Fruit fly (Drosophila melanogaster): ENCODE data around the gene cdm.
A peak's percentile ranks its signal among the peaks of the same experiment; 100 is the strongest.

cdm gene

dm6 chr3R:18198518-18199118, 15.3 kb upstream of the cdm start (continued):
- TF ChIP-seq caup (GFP tag; optimal IDR thresholded peaks at IDR 0.05; ENCODE audit: severe bottlenecking) (peak; percentile 51), Vsx1 (GFP tag; optimal IDR thresholded peaks at IDR 0.05) (peak; percentile 36), zen (tag; optimal IDR thresholded peaks at IDR 0.05) (peak; percentile 47), CG3281 (GFP tag; optimal IDR thresholded peaks at IDR 0.05) (peak; percentile 19), CG11398 (GFP tag; optimal IDR thresholded peaks at IDR 0.05) (peak; percentile 63), HLHmδ (GFP tag; optimal IDR thresholded peaks at IDR 0.05) (no peak), CG2202 (tag; optimal IDR thresholded peaks at IDR 0.05) (peak; percentile 61), Tbp (GFP tag; optimal IDR thresholded peaks at IDR 0.05) (no peak), Dfd (GFP tag; optimal IDR thresholded peaks at IDR 0.05) (no peak), CG13424 (tag; optimal IDR thresholded peaks at IDR 0.05) (peak; percentile 48), CG3838 (GFP tag; optimal IDR thresholded peaks at IDR 0.05) (peak; percentile 64), ash1 (GFP tag; optimal IDR thresholded peaks at IDR 0.05) (no peak), dmrt99B (tag; optimal IDR thresholded peaks at IDR 0.05) (peak; percentile 30), Lim3 (GFP tag; IDR thresholded peaks at IDR 0.05) (no peak), ewg (GFP tag; optimal IDR thresholded peaks at IDR 0.05) (peak; percentile 50), dati (GFP tag; IDR thresholded peaks at IDR 0.05) (no peak), zen2 (GFP tag; IDR thresholded peaks at IDR 0.05; ENCODE audit: partially characterized antibody) (no peak), CG8281 (tag; optimal IDR thresholded peaks at IDR 0.05) (no peak), Dip2 (GFP tag; IDR thresholded peaks at IDR 0.05) (no peak), PHDP (tag; optimal IDR thresholded peaks at IDR 0.05) (peak; percentile 30), vnd (GFP tag; IDR thresholded peaks at IDR 0.05; ENCODE audit: partially characterized antibody) (no peak), Ets97D (GFP tag; optimal IDR thresholded peaks at IDR 0.05) (peak; percentile 25), CG6689 (GFP tag; IDR thresholded peaks at IDR 0.05) (no peak), usp (GFP tag; optimal IDR thresholded peaks at IDR 0.05) (no peak), Adf1 (GFP tag; IDR thresholded peaks at IDR 0.05) (no peak), CG17912 (GFP tag; optimal IDR thresholded peaks at IDR 0.05) (peak; percentile 35), CG1024 (GFP tag; IDR thresholded peaks at IDR 0.05) (no peak), Sry-β (GFP tag; optimal IDR thresholded peaks at IDR 0.05) (no peak), unpg (GFP tag; optimal IDR thresholded peaks at IDR 0.05) (peak; percentile 11), CG17568 (GFP tag; optimal IDR thresholded peaks at IDR 0.05) (peak; percentile 68), CG32772 (GFP tag; IDR thresholded peaks at IDR 0.05) (no peak), CG17612 (GFP tag; IDR thresholded peaks at IDR 0.05) (no peak), CG18764 (GFP tag; optimal IDR thresholded peaks at IDR 0.05) (peak; percentile 41), gt (GFP tag; IDR thresholded peaks at IDR 0.05) (no peak), CG17385 (GFP tag; optimal IDR thresholded peaks at IDR 0.05) (no peak), CG12104 (GFP tag; optimal IDR thresholded peaks at IDR 0.05) (peak; percentile 22), tin (GFP tag; optimal IDR thresholded peaks at IDR 0.05) (no peak), ERR (GFP tag; optimal IDR thresholded peaks at IDR 0.05) (peak; percentile 41), CG33213 (GFP tag; optimal IDR thresholded peaks at IDR 0.05) (peak; percentile 46), fru (optimal IDR thresholded peaks at IDR 0.05) (no peak), CG9437 (GFP tag; optimal IDR thresholded peaks at IDR 0.05) (peak; percentile 15), CG2875 (GFP tag; optimal IDR thresholded peaks at IDR 0.05) (peak; percentile 56), E2f2 (GFP tag; IDR thresholded peaks at IDR 0.05) (no peak), kay (GFP tag; optimal IDR thresholded peaks at IDR 0.05) (peak; percentile 37), CG7786 (GFP tag; optimal IDR thresholded peaks at IDR 0.05) (no peak), ab (GFP tag; optimal IDR thresholded peaks at IDR 0.05) (no peak), kah (GFP tag; optimal IDR thresholded peaks at IDR 0.05) (peak; percentile 60), CG8924 (tag; optimal IDR thresholded peaks at IDR 0.05) (peak; percentile 56), CG11696 (GFP tag; IDR thresholded peaks at IDR 0.05) (no peak), CG2199 (GFP tag; IDR thresholded peaks at IDR 0.05) (no peak), CG18476 (GFP tag; optimal IDR thresholded peaks at IDR 0.05) (peak; percentile 39)
